Worm (Caenorhabditis elegans) whole organism, L1 larva: ENCODE results near the gene F56D6.6.

Experiments
- lir-3 ChIP-seq: sonication (generic microtip); optimal IDR thresholded peaks from 2 replicates; lab custom pipeline; 2016; ENCODE audit warnings: mild to moderate bottlenecking, missing genetic modification characterization, moderate library complexity, missing compliant biosample characterization; ENCODE audit not compliant: poor library complexity
- nhr-237 ChIP-seq: fragments of 150-350 bp; optimal IDR thresholded peaks from 2 replicates; lab custom pipeline; 2014; ENCODE audit warnings: missing biosample characterization, missing genetic modification characterization
- nhr-90 ChIP-seq: sonication (generic microtip); optimal IDR thresholded peaks from 2 replicates; lab custom pipeline; 2016; ENCODE audit warnings: mild to moderate bottlenecking, missing genetic modification characterization, missing compliant biosample characterization; ENCODE audit not compliant: poor library complexity
- ztf-4 ChIP-seq: fragments of 150-350 bp; optimal IDR thresholded peaks from 2 replicates; lab custom pipeline; 2014; ENCODE audit warnings: missing biosample characterization, missing genetic modification characterization

- TF ChIP-seq lir-3, result no peak
- no peak for TF ChIP-seq nhr-90 (tag; lab: Kevin White, UChicago)
- TF ChIP-seq nhr-237, result no peak
- no peak for TF ChIP-seq ztf-4 (tag; lab: Kevin White, UChicago)
Observed at ce11 chrIV:3881119-3881518, 21.9 kb upstream of the F56D6.6 start, which contains the start of the genes F37C4.8 and oac-23.
